Worm (Caenorhabditis elegans): Measurements from ENCODE around the gene F44E7.3.
"Not testable (repeated sequence)": the region's sequence is repeated elsewhere in the genome, so short reads cannot be mapped to it uniquely, and the experiment has no call there.

Gene F44E7.3

ce11 chrV:5776941-5777340 lies 5.2 kb downstream of the F44E7.3 start, which contains the start of gene F44E7.4 (continued):
- peak; percentile 70; the same call in 1 of the 2 replicates for TF ChIP-seq mdt-29 (GFP tag; IDR thresholded peaks at IDR 0.05)
- TF ChIP-seq nhr-102 (tag; optimal IDR thresholded peaks at IDR 0.05) = peak; percentile 9

- TF ChIP-seq nhr-42 (GFP tag; IDR thresholded peaks at IDR 0.05) (0 out of 2 replicates have a peak, but pooled peaks have one; percentile 18), D1046.2 (GFP tag; IDR thresholded peaks at IDR 0.05) (0 out of 2 replicates have a peak, but pooled peaks have one; percentile 11), vab-7 (GFP tag; IDR thresholded peaks at IDR 0.05) (0 out of 2 replicates have a peak, but pooled peaks have one; percentile 33), egl-43 (GFP tag; IDR thresholded peaks at IDR 0.05) (peak; percentile 68; the same call in 1 of the 2 replicates), T26A8.4 (GFP tag; IDR thresholded peaks at IDR 0.05) (peak; percentile 86), ctbp-1 (GFP tag; IDR thresholded peaks at IDR 0.05) (peak; percentile 44; the same call in 1 of the 2 replicates), dmd-6 (GFP tag; IDR thresholded peaks at IDR 0.05) (peak; percentile 29; the same call in 1 of the 2 replicates), Y48G9A.11 (GFP tag; IDR thresholded peaks at IDR 0.05) (0 out of 2 replicates have a peak, but pooled peaks have one; percentile 10), lin-38 (GFP tag; IDR thresholded peaks at IDR 0.05) (peak; percentile 85), hmg-1.1 (GFP tag; IDR thresholded peaks at IDR 0.05) (peak; percentile 70), ceh-44 (GFP tag; IDR thresholded peaks at IDR 0.05) (0 out of 2 replicates have a peak, but pooled peaks have one; percentile 34), php-3 (GFP tag; IDR thresholded peaks at IDR 0.05) (peak; percentile 51; the same call in 1 of the 2 replicates), mdt-29 (GFP tag; IDR thresholded peaks at IDR 0.05) (0 out of 2 replicates have a peak, but pooled peaks have one; percentile 46), set-16 (GFP tag; IDR thresholded peaks at IDR 0.05) (peak; percentile 55; the same call in 1 of the 2 replicates), pha-4 (GFP tag; IDR thresholded peaks at IDR 0.05) (peak; percentile 67)
- not testable (repeated sequence) for TF ChIP-seq pha-4 (tag; optimal IDR thresholded peaks at IDR 0.05)
These were observed 6.5 kb downstream of the F44E7.3 start for ce11 chrV:5778216-5778615.

- TF ChIP-seq mes-2 (tag; optimal IDR thresholded peaks at IDR 0.05; ENCODE audit: poor library complexity, severe bottlenecking) = no peak
- TF ChIP-seq pqm-1 (tag; optimal IDR thresholded peaks at IDR 0.05) = no peak
- no peak for TF ChIP-seq nhr-25 (tag; optimal IDR thresholded peaks at IDR 0.05; ENCODE audit: borderline replicate concordance, insufficient read depth)
- no peak for TF ChIP-seq unc-39 (tag; optimal IDR thresholded peaks at IDR 0.05)
- TF ChIP-seq mep-1 (tag; optimal IDR thresholded peaks at IDR 0.05) = peak; percentile 18
- no peak for TF ChIP-seq dmd-8 (GFP tag; IDR thresholded peaks at IDR 0.05)
- TF ChIP-seq jun-1 (tag; optimal IDR thresholded peaks at IDR 0.05) = no peak
- TF ChIP-seq ces-1 (GFP tag; optimal IDR thresholded peaks at IDR 0.05) = no peak
- TF ChIP-seq spr-3 (GFP tag; optimal IDR thresholded peaks at IDR 0.05) = peak; percentile 37
- no peak for TF ChIP-seq nhr-102 (tag; optimal IDR thresholded peaks at IDR 0.05)
- no peak for TF ChIP-seq lin-39 (tag; optimal IDR thresholded peaks at IDR 0.05)
- TF ChIP-seq zag-1 (tag; optimal IDR thresholded peaks at IDR 0.05) = no peak
- no peak for TF ChIP-seq saeg-2 (GFP tag; IDR thresholded peaks at IDR 0.05)
- TF ChIP-seq mxl-3 (GFP tag; optimal IDR thresholded peaks at IDR 0.05) = peak; percentile 26
- no peak for TF ChIP-seq ztf-11 (tag; optimal IDR thresholded peaks at IDR 0.05)
- no peak for TF ChIP-seq T26A8.4 (GFP tag; IDR thresholded peaks at IDR 0.05)
- TF ChIP-seq ctbp-1 (GFP tag; IDR thresholded peaks at IDR 0.05) = no peak
- TF ChIP-seq ama-1 (optimal IDR thresholded peaks at IDR 0.05) = no peak
- TF ChIP-seq R02D3.7 (tag; optimal IDR thresholded peaks at IDR 0.05) = no peak
- TF ChIP-seq lin-1 (GFP tag; IDR thresholded peaks at IDR 0.05) = no peak
- no peak for TF ChIP-seq Y5F2A.4 (GFP tag; optimal IDR thresholded peaks at IDR 0.05)
- TF ChIP-seq ceh-44 (GFP tag; IDR thresholded peaks at IDR 0.05) = no peak
- no peak for TF ChIP-seq gei-8 (GFP tag; optimal IDR thresholded peaks at IDR 0.05)
- TF ChIP-seq nhr-76 (tag; optimal IDR thresholded peaks at IDR 0.05) = no peak
- no peak for TF ChIP-seq aly-2 (tag; optimal IDR thresholded peaks at IDR 0.05)
- TF ChIP-seq mdt-29 (GFP tag; IDR thresholded peaks at IDR 0.05) = no peak
- no peak for TF ChIP-seq ceh-20 (GFP tag; IDR thresholded peaks at IDR 0.05)
- TF ChIP-seq zip-11 (GFP tag; IDR thresholded peaks at IDR 0.05) = peak; percentile 67
- no peak for TF ChIP-seq zip-2 (tag; optimal IDR thresholded peaks at IDR 0.05)
- no peak for TF ChIP-seq madf-9 (GFP tag; conservative IDR thresholded peaks at IDR 0.05)
- TF ChIP-seq hif-1 (tag; optimal IDR thresholded peaks at IDR 0.05) = no peak
- no peak for TF ChIP-seq ceh-28 (tag; optimal IDR thresholded peaks at IDR 0.05)
- TF ChIP-seq hmg-1.1 (GFP tag; IDR thresholded peaks at IDR 0.05) = 0 out of 2 replicates have a peak, but pooled peaks have one; percentile 13
- TF ChIP-seq lin-38 (GFP tag; IDR thresholded peaks at IDR 0.05) = no peak
- TF ChIP-seq nhr-48 (tag; optimal IDR thresholded peaks at IDR 0.05) = no peak
- no peak for TF ChIP-seq ZK546.5 (tag; optimal IDR thresholded peaks at IDR 0.05)
These were observed 8.2 kb downstream of the F44E7.3 start for ce11 chrV:5779984-5780383.

Data from whole organism, L4 larva.